Worm (Caenorhabditis elegans): ENCODE measurements around the gene K01A2.5.

K01A2.5 gene

ce11 chrII:300977-301772 lies at the start of gene K01A2.5:
Gene K01A2.5, plus strand, starts transcription at chrII:301273.
- TF ChIP-seq ceh-82 (tag; optimal IDR thresholded peaks at IDR 0.05) (peak in 1 of 3 experiments; percentile 1), tbx-2 (tag; optimal IDR thresholded peaks at IDR 0.05) (no peak), lin-14 (GFP tag; optimal IDR thresholded peaks at IDR 0.05) (peak; percentile 79), C16A3.4 (tag; optimal IDR thresholded peaks at IDR 0.05) (peak; percentile 2), rnt-1 (tag; optimal IDR thresholded peaks at IDR 0.05) (peak; percentile 7), jun-1 (tag; optimal IDR thresholded peaks at IDR 0.05) (no peak), lin-39 (tag; optimal IDR thresholded peaks at IDR 0.05) (no peak), ama-1 (optimal IDR thresholded peaks at IDR 0.05) (no peak), blmp-1 (tag; optimal IDR thresholded peaks at IDR 0.05) (peak; percentile 99), F16B12.6 (tag; optimal IDR thresholded peaks at IDR 0.05) (no peak), lin-35 (GFP tag; optimal IDR thresholded peaks at IDR 0.05) (peak in 1 of 2 experiments; percentile 8), mdl-1 (tag; optimal IDR thresholded peaks at IDR 0.05) (no peak), lir-3 (tag; optimal IDR thresholded peaks at IDR 0.05; ENCODE audit: poor library complexity) (peak; percentile 6), elt-3 (tag; optimal IDR thresholded peaks at IDR 0.05) (peak in 2 of 6 experiments; percentile 11 to 35), swsn-7 (tag; optimal IDR thresholded peaks at IDR 0.05) (no peak), ceh-88 (GFP tag; IDR thresholded peaks at IDR 0.05) (no peak), nhr-20 (tag; optimal IDR thresholded peaks at IDR 0.05) (peak; percentile 36), mep-1 (tag; optimal IDR thresholded peaks at IDR 0.05) (peak; percentile 48), dpl-1 (GFP tag; optimal IDR thresholded peaks at IDR 0.05) (peak in 1 of 3 experiments; percentile 2), unc-130 (tag; optimal IDR thresholded peaks at IDR 0.05) (no peak), nhr-85 (tag) (peak; percentile 91), aly-2 (tag; optimal IDR thresholded peaks at IDR 0.05) (no peak)

- TF ChIP-seq fos-1 (tag; optimal IDR thresholded peaks at IDR 0.05) (peak; percentile 92), nhr-237 (tag; optimal IDR thresholded peaks at IDR 0.05) (peak; percentile 86), snpc-4 (tag; optimal IDR thresholded peaks at IDR 0.05) (peak; percentile 92), hlh-17 (GFP tag; optimal IDR thresholded peaks at IDR 0.05; ENCODE audit: borderline replicate concordance) (no peak), nhr-19 (GFP tag; conservative IDR thresholded peaks at IDR 0.05) (peak; percentile 96), skn-1 (tag; optimal IDR thresholded peaks at IDR 0.05) (peak; percentile 93), tlp-1 (tag; optimal IDR thresholded peaks at IDR 0.05) (no peak), grh-1 (GFP tag; IDR thresholded peaks at IDR 0.05) (peak; percentile 92), lin-15B (tag; optimal IDR thresholded peaks at IDR 0.05) (peak; percentile 99), lsy-2 (tag; optimal IDR thresholded peaks at IDR 0.05) (peak; percentile 95 to 96), ceh-82 (tag; optimal IDR thresholded peaks at IDR 0.05) (peak; percentile 95 to 98 (median 96)), sox-4 (tag; optimal IDR thresholded peaks at IDR 0.05) (peak; percentile 91), dsc-1 (tag; optimal IDR thresholded peaks at IDR 0.05) (peak; percentile 96), ztf-4 (tag; optimal IDR thresholded peaks at IDR 0.05) (peak; percentile 95), ceh-8 (GFP tag; optimal IDR thresholded peaks at IDR 0.05) (peak; percentile 94), elt-3 (tag; optimal IDR thresholded peaks at IDR 0.05) (peak in 5 of 6 experiments; percentile 39 to 94 (median 62)), nhr-20 (tag; optimal IDR thresholded peaks at IDR 0.05) (peak; percentile 97), lin-39 (tag; optimal IDR thresholded peaks at IDR 0.05) (peak; percentile 93), alr-1 (tag; optimal IDR thresholded peaks at IDR 0.05; ENCODE audit: borderline replicate concordance) (no peak), pag-3 (tag; optimal IDR thresholded peaks at IDR 0.05; ENCODE audit: borderline replicate concordance, insufficient read depth) (no peak), lin-35 (GFP tag; optimal IDR thresholded peaks at IDR 0.05) (peak; percentile 90 to 94), C34B4.2 (tag; optimal IDR thresholded peaks at IDR 0.05) (peak; percentile 64), egl-27 (tag; optimal IDR thresholded peaks at IDR 0.05) (peak; percentile 60 to 69), nhr-76 (tag; optimal IDR thresholded peaks at IDR 0.05) (peak; percentile 58), mab-9 (GFP tag; IDR thresholded peaks at IDR 0.05) (peak; percentile 90), isw-1 (GFP tag; IDR thresholded peaks at IDR 0.05) (peak; percentile 96), egl-13 (tag; optimal IDR thresholded peaks at IDR 0.05) (peak; percentile 86), sup-37 (GFP tag; optimal IDR thresholded peaks at IDR 0.05) (peak; percentile 86), hlh-4 (tag; optimal IDR thresholded peaks at IDR 0.05) (no peak), C04F5.9 (tag; optimal IDR thresholded peaks at IDR 0.05) (peak; percentile 88), fkh-8 (tag; optimal IDR thresholded peaks at IDR 0.05) (peak; percentile 95), ces-1 (GFP tag; optimal IDR thresholded peaks at IDR 0.05) (peak; percentile 93), rnt-1 (tag; optimal IDR thresholded peaks at IDR 0.05) (peak; percentile 98)
Measured at ce11 chrII:255124-255523, 45.9 kb upstream of the K01A2.5 start.
